Worm (Caenorhabditis elegans): ENCODE data around the gene coa-4.

Gene coa-4

ce11 chrIV:9304617-9305016 lies 30.8 kb downstream of the coa-4 start, which contains the start of gene F49C12.5:
Gene F49C12.5, plus strand, starts transcription at chrIV:9304917.
- TF ChIP-seq dve-1 (tag; optimal IDR thresholded peaks at IDR 0.05; ENCODE audit: insufficient read depth) (no peak), nhr-41 (GFP tag; IDR thresholded peaks at IDR 0.05) (no peak), arid-1 (GFP tag; conservative IDR thresholded peaks at IDR 0.05) (no peak), nhr-42 (GFP tag; IDR thresholded peaks at IDR 0.05) (no peak), snpc-4 (tag; optimal IDR thresholded peaks at IDR 0.05) (no peak), mxl-3 (GFP tag; optimal IDR thresholded peaks at IDR 0.05) (no peak), mdl-1 (tag; optimal IDR thresholded peaks at IDR 0.05) (no peak), nhr-77 (tag; optimal IDR thresholded peaks at IDR 0.05) (no peak), hmg-1.1 (GFP tag; IDR thresholded peaks at IDR 0.05) (no peak), pqm-1 (tag; optimal IDR thresholded peaks at IDR 0.05) (no peak), vab-7 (GFP tag; IDR thresholded peaks at IDR 0.05) (no peak), mdt-29 (GFP tag; IDR thresholded peaks at IDR 0.05) (no peak), nhr-10 (tag; optimal IDR thresholded peaks at IDR 0.05) (no peak), mep-1 (tag; optimal IDR thresholded peaks at IDR 0.05) (no peak), daf-12 (tag; optimal IDR thresholded peaks at IDR 0.05) (no peak), T20F7.1 (GFP tag; optimal IDR thresholded peaks at IDR 0.05) (no peak), ZK546.5 (tag; optimal IDR thresholded peaks at IDR 0.05) (no peak), lin-1 (GFP tag; IDR thresholded peaks at IDR 0.05) (no peak), zip-2 (tag; optimal IDR thresholded peaks at IDR 0.05) (no peak)

DNA sequence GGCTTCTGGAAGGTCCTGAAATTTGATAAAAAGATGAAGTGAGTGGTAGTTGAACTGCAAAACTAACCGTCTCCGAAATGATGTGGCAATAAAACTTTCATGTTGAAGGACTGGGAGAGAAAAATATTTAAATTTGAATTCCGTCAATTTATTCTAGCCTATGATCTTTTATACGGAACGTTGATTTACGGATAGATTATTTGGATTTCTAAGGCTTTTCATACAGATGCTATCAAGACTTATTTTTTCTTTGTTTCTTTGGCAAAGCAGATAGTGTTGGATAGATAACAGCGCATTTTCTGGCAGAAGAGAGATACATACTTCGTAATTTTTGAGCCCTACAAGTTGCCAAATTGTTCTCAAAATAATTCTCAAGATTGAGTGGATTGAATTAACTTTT lies 31.4 kb downstream of the coa-4 start, which contains the start of gene F49C12.4:
Gene F49C12.4, minus strand, starts transcription at position 101 of the 400 bp plus-strand sequence.
- TF ChIP-seq zip-11 (GFP tag; IDR thresholded peaks at IDR 0.05) = no peak
- no peak for TF ChIP-seq dmd-9 (GFP tag; IDR thresholded peaks at IDR 0.05)
- no peak for TF ChIP-seq lin-13 (GFP tag; optimal IDR thresholded peaks at IDR 0.05)
- no peak for TF ChIP-seq rbr-2 (tag; optimal IDR thresholded peaks at IDR 0.05)
- no peak for TF ChIP-seq ZK337.2 (GFP tag; IDR thresholded peaks at IDR 0.05)
- TF ChIP-seq F37D6.2 (tag; optimal IDR thresholded peaks at IDR 0.05) = no peak
- no peak for TF ChIP-seq ztf-11 (tag; optimal IDR thresholded peaks at IDR 0.05)
- TF ChIP-seq hmg-1.1 (GFP tag; IDR thresholded peaks at IDR 0.05) = no peak
- TF ChIP-seq ztf-7 (tag; optimal IDR thresholded peaks at IDR 0.05) = no peak
- TF ChIP-seq mxl-2 (GFP tag; conservative IDR thresholded peaks at IDR 0.05) = no peak
- no peak for TF ChIP-seq skn-1 (tag; optimal IDR thresholded peaks at IDR 0.05)
- no peak for TF ChIP-seq snpc-4 (tag; optimal IDR thresholded peaks at IDR 0.05)
- TF ChIP-seq lin-15B (tag; optimal IDR thresholded peaks at IDR 0.05) = no peak
- no peak for TF ChIP-seq nhr-77 (tag; optimal IDR thresholded peaks at IDR 0.05)
- TF ChIP-seq aly-2 (tag; optimal IDR thresholded peaks at IDR 0.05) = no peak

ce11 chrIV:9300127-9300526 lies 35.3 kb downstream of the coa-4 start, which contains the start of gene F49C12.3:
Gene F49C12.3, plus strand, starts transcription at chrIV:9300427.
- TF ChIP-seq rbr-2 (tag; optimal IDR thresholded peaks at IDR 0.05) = no peak
- no peak for TF ChIP-seq lin-29 (GFP tag; IDR thresholded peaks at IDR 0.05)
- no peak for TF ChIP-seq fos-1 (tag; optimal IDR thresholded peaks at IDR 0.05)
- no peak for TF ChIP-seq skn-1 (tag; optimal IDR thresholded peaks at IDR 0.05)
- no peak for TF ChIP-seq mdl-1 (tag; optimal IDR thresholded peaks at IDR 0.05)
- no peak for TF ChIP-seq Y48G9A.11 (GFP tag; IDR thresholded peaks at IDR 0.05)
- no peak for TF ChIP-seq nhr-237 (tag; optimal IDR thresholded peaks at IDR 0.05)
- no peak for TF ChIP-seq ceh-62 (tag; optimal IDR thresholded peaks at IDR 0.05)
- no peak for TF ChIP-seq zag-1 (tag; optimal IDR thresholded peaks at IDR 0.05)
- no peak for TF ChIP-seq D1046.2 (GFP tag; IDR thresholded peaks at IDR 0.05)
- no peak for TF ChIP-seq hif-1 (tag; optimal IDR thresholded peaks at IDR 0.05)
- no peak for TF ChIP-seq nhr-11 (tag; optimal IDR thresholded peaks at IDR 0.05)
- TF ChIP-seq zip-11 (GFP tag; IDR thresholded peaks at IDR 0.05) = no peak
- TF ChIP-seq arid-1 (GFP tag; conservative IDR thresholded peaks at IDR 0.05) = no peak
- no peak for TF ChIP-seq lsy-2 (tag; optimal IDR thresholded peaks at IDR 0.05)
- TF ChIP-seq saeg-2 (GFP tag; IDR thresholded peaks at IDR 0.05) = no peak

Measured in whole organism, L4 larva.